Worm (Caenorhabditis elegans) whole organism, L2 larva: Measurements from ENCODE around the gene cbp-1.
A peak's percentile ranks its signal among the peaks of the same experiment; 100 is the strongest.

Source experiments
- C34F6.9 ChIP-seq: fragments of 150-350 bp; optimal IDR thresholded peaks from 2 replicates; lab custom pipeline; 2014; ENCODE audit warnings: missing biosample characterization, missing genetic modification characterization
- F13H6.1 ChIP-seq: sonication (generic microtip); optimal IDR thresholded peaks from 2 replicates; lab custom pipeline; 2016; ENCODE audit warnings: missing genetic modification characterization, missing compliant biosample characterization
- R02D3.7 ChIP-seq: fragments of 150-350 bp; optimal IDR thresholded peaks from 2 replicates; lab custom pipeline; 2014; ENCODE audit warnings: missing biosample characterization, missing genetic modification characterization
- Y55F3AM.14 ChIP-seq: fragments of 200-800 bp; sonication (Bioruptor generic); optimal IDR thresholded peaks from 2 replicates; lab custom pipeline; 2018; ENCODE audit warnings: mild to moderate bottlenecking, missing genetic modification characterization, missing compliant biosample characterization
- ZK546.5 ChIP-seq: sonication (generic microtip); optimal IDR thresholded peaks from 2 replicates; lab custom pipeline; 2017; ENCODE audit warnings: missing biosample characterization, missing genetic modification characterization
- alr-1 ChIP-seq: fragments of 150-350 bp; optimal IDR thresholded peaks from 2 replicates; lab custom pipeline; 2014; ENCODE audit warnings: missing biosample characterization, missing genetic modification characterization
- aly-2 ChIP-seq: fragments of 150-350 bp; optimal IDR thresholded peaks from 2 replicates; lab custom pipeline; 2014; ENCODE audit warnings: missing biosample characterization, missing genetic modification characterization
- ama-1 ChIP-seq: fragments of 150-350 bp; optimal IDR thresholded peaks from 2 replicates; lab custom pipeline; 2018; ENCODE audit warnings: inconsistent platforms
- blmp-1 ChIP-seq: sonication (generic microtip); optimal IDR thresholded peaks from 2 replicates; lab custom pipeline; 2017; ENCODE audit warnings: missing genetic modification characterization, mild to moderate bottlenecking, missing compliant biosample characterization, antibody characterized with exemption, moderate library complexity; ENCODE audit not compliant: insufficient read depth
- ceh-16 ChIP-seq: fragments of 150-350 bp; optimal IDR thresholded peaks from 2 replicates; lab custom pipeline; 2014; ENCODE audit warnings: missing biosample characterization, missing genetic modification characterization
- ceh-82 ChIP-seq: fragments of 150-350 bp; optimal IDR thresholded peaks from 2 replicates; lab custom pipeline; 2014; ENCODE audit warnings: missing biosample characterization, missing genetic modification characterization
- crh-2 ChIP-seq: sonication (generic microtip); optimal IDR thresholded peaks from 2 replicates; lab custom pipeline; 2017; ENCODE audit warnings: missing biosample characterization, missing genetic modification characterization
- dmd-4 ChIP-seq: sonication (generic microtip); optimal IDR thresholded peaks from 2 replicates; lab custom pipeline; 2017; ENCODE audit warnings: missing biosample characterization, missing genetic modification characterization
- egl-27 ChIP-seq: sonication (generic microtip); optimal IDR thresholded peaks from 3 replicates; lab custom pipeline; 2017; ENCODE audit warnings: missing biosample characterization, missing genetic modification reagents, missing genetic modification characterization
- elt-1 ChIP-seq: fragments of 150-350 bp; optimal IDR thresholded peaks from 2 replicates; lab custom pipeline; 2014; ENCODE audit warnings: missing biosample characterization, missing genetic modification characterization
- elt-3 ChIP-seq: sonication (generic microtip); optimal IDR thresholded peaks from 2 replicates; lab custom pipeline; 2017; ENCODE audit warnings: missing biosample characterization, missing genetic modification characterization
- fos-1 ChIP-seq: fragments of 150-350 bp; optimal IDR thresholded peaks from 2 replicates; lab custom pipeline; 2014; ENCODE audit warnings: missing biosample characterization, missing genetic modification characterization
- gmeb-1 ChIP-seq: fragments of 150-350 bp; optimal IDR thresholded peaks from 2 replicates; lab custom pipeline; 2014; ENCODE audit warnings: missing biosample characterization, missing genetic modification characterization
- lin-11 ChIP-seq: fragments of 150-350 bp; sonication (generic microtip); optimal IDR thresholded peaks from 2 replicates; lab custom pipeline; 2014; ENCODE audit warnings: missing biosample characterization, missing genetic modification characterization, inconsistent platforms, mixed read lengths
- lin-13 ChIP-seq: fragments of 150-350 bp; optimal IDR thresholded peaks from 2 replicates; lab custom pipeline; 2014; ENCODE audit warnings: missing biosample characterization, missing genetic modification reagents, missing genetic modification characterization
- lsy-2 ChIP-seq, 2 experiments: fragments of 150-350 bp in 1 of 2; sonication (generic microtip) in 1 of 2; optimal IDR thresholded peaks; 2 replicates each; lab custom pipeline; 2014 to 2017; ENCODE audit warnings: missing biosample characterization in 2 of 2, missing genetic modification characterization in 2 of 2
- mab-5 ChIP-seq: fragments of 150-350 bp; optimal IDR thresholded peaks from 2 replicates; lab custom pipeline; 2014; ENCODE audit warnings: missing biosample characterization, missing genetic modification characterization
- mbf-1 ChIP-seq: sonication (generic microtip); optimal IDR thresholded peaks from 2 replicates; lab custom pipeline; 2017; ENCODE audit warnings: missing biosample characterization, missing genetic modification characterization
- mdl-1 ChIP-seq, 2 experiments: fragments of 150-350 bp in 1 of 2; sonication (generic microtip) in 1 of 2; optimal IDR thresholded peaks; 2 replicates each; lab custom pipeline; 2017; ENCODE audit warnings: missing biosample characterization in 2 of 2, missing genetic modification characterization in 2 of 2
- nhr-10 ChIP-seq: sonication (generic microtip); optimal IDR thresholded peaks from 2 replicates; lab custom pipeline; 2017; ENCODE audit warnings: missing biosample characterization, missing genetic modification characterization
- nhr-11 ChIP-seq: fragments of 150-350 bp; optimal IDR thresholded peaks from 2 replicates; lab custom pipeline; 2014; ENCODE audit warnings: missing biosample characterization, missing genetic modification characterization
- nhr-12 ChIP-seq: fragments of 150-350 bp; optimal IDR thresholded peaks from 2 replicates; lab custom pipeline; 2014; ENCODE audit warnings: missing biosample characterization, missing genetic modification characterization
- nhr-129 ChIP-seq: fragments of 150-350 bp; optimal IDR thresholded peaks from 2 replicates; lab custom pipeline; 2014; ENCODE audit warnings: missing biosample characterization, missing genetic modification characterization
- nhr-21 ChIP-seq: fragments of 150-350 bp; optimal IDR thresholded peaks from 2 replicates; lab custom pipeline; 2014; ENCODE audit warnings: missing biosample characterization, missing genetic modification characterization
- nhr-23 ChIP-seq: fragments of 150-350 bp; optimal IDR thresholded peaks from 2 replicates; lab custom pipeline; 2014; ENCODE audit warnings: missing biosample characterization, missing genetic modification reagents, missing genetic modification characterization
- nhr-237 ChIP-seq: fragments of 150-350 bp; optimal IDR thresholded peaks from 2 replicates; lab custom pipeline; 2014; ENCODE audit warnings: missing biosample characterization, missing genetic modification characterization
- nhr-25 ChIP-seq: fragments of 150-350 bp; sonication (generic microtip); optimal IDR thresholded peaks from 3 replicates; lab custom pipeline; 2014; ENCODE audit warnings: missing biosample characterization, missing genetic modification characterization
- nhr-6 ChIP-seq: fragments of 150-350 bp; optimal IDR thresholded peaks from 2 replicates; lab custom pipeline; 2014; ENCODE audit warnings: missing biosample characterization, missing genetic modification characterization
- nhr-77 ChIP-seq: fragments of 150-350 bp; optimal IDR thresholded peaks from 2 replicates; lab custom pipeline; 2014; ENCODE audit warnings: missing biosample characterization, missing genetic modification characterization
- peb-1 ChIP-seq: fragments of 150-350 bp; optimal IDR thresholded peaks from 2 replicates; lab custom pipeline; 2014; ENCODE audit warnings: missing biosample characterization, missing genetic modification characterization
- sem-4 ChIP-seq: fragments of 150-350 bp; optimal IDR thresholded peaks from 2 replicates; lab custom pipeline; 2014; ENCODE audit warnings: missing biosample characterization, missing genetic modification reagents, missing genetic modification characterization
- skn-1 ChIP-seq: sonication (generic microtip); optimal IDR thresholded peaks from 2 replicates; lab custom pipeline; 2017; ENCODE audit warnings: missing biosample characterization, missing genetic modification characterization
- sma-3 ChIP-seq: sonication (generic microtip); optimal IDR thresholded peaks from 2 replicates; lab custom pipeline; 2016; ENCODE audit warnings: missing genetic modification reagents, missing genetic modification characterization, missing compliant biosample characterization
- sma-9 ChIP-seq, 2 experiments: fragments of 150-350 bp in 1 of 2; sonication (generic microtip) in 1 of 2; optimal IDR thresholded peaks; 2 replicates each; lab custom pipeline; 2014 to 2016; ENCODE audit warnings: missing genetic modification characterization in 2 of 2, mild to moderate bottlenecking in 1 of 2, missing biosample characterization in 1 of 2, missing compliant biosample characterization in 1 of 2, missing genetic modification reagents in 1 of 2, moderate library complexity in 1 of 2
- snpc-4 ChIP-seq: fragments of 150-350 bp; optimal IDR thresholded peaks from 2 replicates; lab custom pipeline; 2014; ENCODE audit warnings: missing biosample characterization, missing genetic modification characterization
- unc-39 ChIP-seq: fragments of 150-350 bp; optimal IDR thresholded peaks from 2 replicates; lab custom pipeline; 2014; ENCODE audit warnings: missing biosample characterization, missing genetic modification characterization
- unc-55 ChIP-seq: fragments of 150-350 bp; sonication (generic microtip); optimal IDR thresholded peaks from 3 replicates; lab custom pipeline; 2014; ENCODE audit warnings: missing biosample characterization, missing genetic modification reagents, missing genetic modification characterization
- unc-62 ChIP-seq: fragments of 150-350 bp; optimal IDR thresholded peaks from 2 replicates; lab custom pipeline; 2014; ENCODE audit warnings: missing biosample characterization, missing genetic modification reagents, missing genetic modification characterization
- zag-1 ChIP-seq: fragments of 150-350 bp; optimal IDR thresholded peaks from 2 replicates; lab custom pipeline; 2014; ENCODE audit warnings: missing biosample characterization, missing genetic modification characterization
- ztf-1 ChIP-seq: fragments of 200-800 bp; sonication (Bioruptor generic); conservative IDR thresholded peaks from 2 replicates; pipeline ENCODE4 v1.3.6; 2022; ENCODE audit warnings: missing genetic modification characterization, missing compliant biosample characterization
- ztf-11 ChIP-seq: sonication (generic microtip); optimal IDR thresholded peaks from 2 replicates; lab custom pipeline; 2017; ENCODE audit warnings: missing biosample characterization, missing genetic modification characterization
- ztf-4 ChIP-seq: fragments of 150-350 bp; optimal IDR thresholded peaks from 2 replicates; lab custom pipeline; 2014; ENCODE audit warnings: missing biosample characterization, missing genetic modification characterization

cbp-1 gene

DNA sequence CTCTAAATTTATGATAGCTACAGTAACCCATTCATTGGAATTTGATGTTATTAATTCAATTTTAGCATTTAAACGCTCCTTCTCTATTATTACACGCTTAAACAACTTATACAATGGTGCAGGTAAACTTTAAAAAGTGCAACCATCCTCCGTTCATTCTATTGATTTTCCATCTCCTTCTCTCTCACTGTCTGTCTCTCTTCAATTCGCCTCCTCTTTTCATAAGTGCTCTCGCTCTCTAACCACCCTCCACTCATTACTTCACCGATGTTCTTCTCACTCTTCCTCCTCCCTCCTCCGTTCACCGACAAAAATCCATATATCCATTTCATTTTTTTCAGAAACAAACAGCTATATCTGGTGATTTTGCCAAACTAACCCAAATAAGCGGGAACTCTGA, at the start of gene cbp-1:
cbp-1 (plus strand) TSS at position 335 of the 400 bp plus-strand sequence.
- TF ChIP-seq ZK546.5 (tag; lab: Kevin White, UChicago): no peak
- TF ChIP-seq unc-39 (tag; lab: Kevin White, UChicago): no peak
- no peak for TF ChIP-seq ama-1 (lab: Kevin White, UChicago)
- no peak for TF ChIP-seq nhr-10
- TF ChIP-seq F13H6.1: peak; percentile 22
- TF ChIP-seq ceh-82: no peak
- no peak for TF ChIP-seq aly-2 (tag; lab: Kevin White, UChicago)
- no peak for TF ChIP-seq lin-11 (tag; lab: Kevin White, UChicago)
- no peak for TF ChIP-seq Y55F3AM.14 (GFP tag; lab: Kevin White, UChicago)
- TF ChIP-seq gmeb-1 (tag; lab: Kevin White, UChicago): no peak
- TF ChIP-seq ztf-1 (GFP tag; lab: Robert Waterston, UW): no peak
- TF ChIP-seq blmp-1: no peak
- TF ChIP-seq ceh-16 (tag; lab: Kevin White, UChicago): no peak
- peak; percentile 67 for TF ChIP-seq crh-2
- no peak for TF ChIP-seq elt-1
- TF ChIP-seq mbf-1 (tag; lab: Kevin White, UChicago): no peak
- TF ChIP-seq lin-13 (GFP tag; lab: Kevin White, UChicago): no peak
- peak; percentile 67 for TF ChIP-seq sma-9 (GFP tag; optimal IDR thresholded peaks at IDR 0.05; lab: Kevin White, UChicago)
- no peak for TF ChIP-seq sma-9 (tag; optimal IDR thresholded peaks at IDR 0.05; lab: Kevin White, UChicago)
- TF ChIP-seq nhr-237 (tag; lab: Kevin White, UChicago): no peak
- no peak for TF ChIP-seq mab-5 (tag; lab: Kevin White, UChicago)
- TF ChIP-seq elt-3 (tag; lab: Kevin White, UChicago): no peak
- TF ChIP-seq nhr-21 (tag; lab: Kevin White, UChicago): no peak
- no peak for TF ChIP-seq ztf-4
- TF ChIP-seq nhr-12 (tag; lab: Kevin White, UChicago): no peak
- TF ChIP-seq nhr-25 (tag; lab: Kevin White, UChicago): peak; percentile 29
- TF ChIP-seq nhr-6: peak; percentile 14
- no peak for TF ChIP-seq egl-27
- no peak for TF ChIP-seq alr-1 (tag; lab: Kevin White, UChicago)
- TF ChIP-seq sem-4: no peak
- TF ChIP-seq fos-1: peak; percentile 15
- no peak for TF ChIP-seq nhr-11 (tag; lab: Kevin White, UChicago)
- no peak for TF ChIP-seq dmd-4 (tag; lab: Kevin White, UChicago)
- TF ChIP-seq skn-1 (tag; lab: Kevin White, UChicago): no peak
- no peak for TF ChIP-seq nhr-23 (tag; lab: Kevin White, UChicago)
- TF ChIP-seq lsy-2 (tag; optimal IDR thresholded peaks at IDR 0.05; lab: Kevin White, UChicago): peak; percentile 49 to 78
- no peak for TF ChIP-seq mdl-1 (tag; optimal IDR thresholded peaks at IDR 0.05; lab: Kevin White, UChicago)
- TF ChIP-seq ztf-11: no peak
- TF ChIP-seq R02D3.7 (tag; lab: Kevin White, UChicago): no peak
- no peak for TF ChIP-seq unc-62 (GFP tag; lab: Kevin White, UChicago)
- peak; percentile 53 for TF ChIP-seq nhr-129 (tag; lab: Kevin White, UChicago)
- peak; percentile 52 for TF ChIP-seq unc-55 (GFP tag; lab: Kevin White, UChicago)
- TF ChIP-seq zag-1 (tag; lab: Kevin White, UChicago): no peak
- peak; percentile 68 for TF ChIP-seq C34F6.9
- TF ChIP-seq snpc-4 (tag; lab: Kevin White, UChicago): peak; percentile 17
- no peak for TF ChIP-seq nhr-77 (tag; lab: Kevin White, UChicago)
- no peak for TF ChIP-seq peb-1

DNA sequence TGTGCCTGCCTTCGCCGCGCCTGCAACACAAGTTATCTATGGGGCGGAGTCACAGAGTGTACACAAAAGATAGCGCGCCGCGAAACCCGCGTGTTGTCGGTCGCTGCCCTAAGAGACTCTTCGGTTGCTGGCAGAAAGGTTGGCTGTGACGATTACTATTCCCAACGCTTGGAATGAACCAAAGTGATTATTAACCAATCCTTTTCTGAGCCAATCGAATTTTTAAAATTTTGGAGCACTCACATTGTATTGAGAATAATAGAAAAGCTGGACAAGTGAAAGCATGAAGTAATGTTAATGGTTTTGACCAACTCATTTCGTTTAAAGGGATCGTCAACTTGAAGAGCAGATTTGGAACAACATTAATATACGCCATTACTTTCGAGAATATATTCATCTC, 49.1 kb upstream of the cbp-1 start:
- peak; percentile 64 for TF ChIP-seq nhr-21 (tag; lab: Kevin White, UChicago)
- no peak for TF ChIP-seq R02D3.7 (tag; lab: Kevin White, UChicago)
- no peak for TF ChIP-seq ceh-82
- TF ChIP-seq peb-1: no peak
- TF ChIP-seq nhr-12 (tag; lab: Kevin White, UChicago): no peak
- TF ChIP-seq aly-2 (tag; lab: Kevin White, UChicago): no peak
- no peak for TF ChIP-seq lin-13 (GFP tag; lab: Kevin White, UChicago)
- TF ChIP-seq F13H6.1: peak; percentile 66
- no peak for TF ChIP-seq unc-55 (GFP tag; lab: Kevin White, UChicago)
- no peak for TF ChIP-seq ztf-11
- no peak for TF ChIP-seq mbf-1 (tag; lab: Kevin White, UChicago)
- TF ChIP-seq lsy-2 (tag; optimal IDR thresholded peaks at IDR 0.05; lab: Kevin White, UChicago): peak; percentile 16 to 68
- no peak for TF ChIP-seq dmd-4 (tag; lab: Kevin White, UChicago)
- TF ChIP-seq nhr-129 (tag; lab: Kevin White, UChicago): peak; percentile 10
- no peak for TF ChIP-seq elt-1
- TF ChIP-seq snpc-4 (tag; lab: Kevin White, UChicago): peak; percentile 98
- TF ChIP-seq ceh-16 (tag; lab: Kevin White, UChicago): peak; percentile 41
- no peak for TF ChIP-seq zag-1 (tag; lab: Kevin White, UChicago)
- peak; percentile 90 for TF ChIP-seq sma-9 (GFP tag; optimal IDR thresholded peaks at IDR 0.05; lab: Kevin White, UChicago)
- no peak for TF ChIP-seq sma-9 (tag; optimal IDR thresholded peaks at IDR 0.05; lab: Kevin White, UChicago)
- no peak for TF ChIP-seq elt-3 (tag; lab: Kevin White, UChicago)
- TF ChIP-seq nhr-6: no peak
- TF ChIP-seq sma-3 (GFP tag; lab: Kevin White, UChicago): peak; percentile 85
- TF ChIP-seq lin-11 (tag; lab: Kevin White, UChicago): peak; percentile 8
- TF ChIP-seq ztf-1 (GFP tag; lab: Robert Waterston, UW): no peak
- peak in 1 of 2 experiments; percentile 42 for TF ChIP-seq mdl-1 (tag; optimal IDR thresholded peaks at IDR 0.05; lab: Kevin White, UChicago)
- TF ChIP-seq nhr-11 (tag; lab: Kevin White, UChicago): no peak
- TF ChIP-seq nhr-25 (tag; lab: Kevin White, UChicago): peak; percentile 53
- TF ChIP-seq nhr-77 (tag; lab: Kevin White, UChicago): peak; percentile 30
- no peak for TF ChIP-seq nhr-23 (tag; lab: Kevin White, UChicago)
- TF ChIP-seq unc-39 (tag; lab: Kevin White, UChicago): no peak
- peak; percentile 22 for TF ChIP-seq egl-27
- TF ChIP-seq mab-5 (tag; lab: Kevin White, UChicago): no peak
- TF ChIP-seq crh-2: peak; percentile 58
- no peak for TF ChIP-seq sem-4
- no peak for TF ChIP-seq C34F6.9
- no peak for TF ChIP-seq nhr-10
- no peak for TF ChIP-seq ztf-4
- TF ChIP-seq nhr-237 (tag; lab: Kevin White, UChicago): no peak
